Worm (Caenorhabditis elegans): Measurements from ENCODE around the gene Y41C4A.12.
A peak's percentile ranks its signal among the peaks of the same experiment; 100 is the strongest.

Gene Y41C4A.12

ce11 chrIII:11683790-11684189 is 42.7 kb downstream of the Y41C4A.12 start:
- TF ChIP-seq pbrm-1 (GFP tag; IDR thresholded peaks at IDR 0.05) (no peak), dpff-1 (tag; optimal IDR thresholded peaks at IDR 0.05) (no peak), nfyb-1 (GFP tag; IDR thresholded peaks at IDR 0.05) (0 out of 2 replicates have a peak, but pooled peaks have one; percentile 39), madf-6 (GFP tag; IDR thresholded peaks at IDR 0.05) (no peak), ztf-6 (GFP tag; IDR thresholded peaks at IDR 0.05) (no peak), hlh-26 (GFP tag; conservative IDR thresholded peaks at IDR 0.05) (no peak), cebp-2 (GFP tag; IDR thresholded peaks at IDR 0.05) (0 out of 2 replicates have a peak, but pooled peaks have one; percentile 38), F33H1.4 (GFP tag; IDR thresholded peaks at IDR 0.05) (no peak), bed-1 (GFP tag; IDR thresholded peaks at IDR 0.05) (no peak), Y53G8AR.9 (GFP tag; conservative IDR thresholded peaks at IDR 0.05) (no peak)

- TF ChIP-seq nfyb-1 (GFP tag; IDR thresholded peaks at IDR 0.05) (0 out of 2 replicates have a peak, but pooled peaks have one; percentile 30), lin-26 (GFP tag; IDR thresholded peaks at IDR 0.05) (no peak), mcd-1 (GFP tag; IDR thresholded peaks at IDR 0.05) (0 out of 2 replicates have a peak, but pooled peaks have one; percentile 6), B0336.3 (GFP tag; IDR thresholded peaks at IDR 0.05) (no peak), zfh-2 (GFP tag; conservative IDR thresholded peaks at IDR 0.05) (peak; percentile 83), dox-1 (GFP tag; IDR thresholded peaks at IDR 0.05) (no peak), Y53G8AR.9 (GFP tag; conservative IDR thresholded peaks at IDR 0.05) (no peak), egrh-3 (GFP tag; IDR thresholded peaks at IDR 0.05) (peak; percentile 66; the same call in 1 of the 2 replicates), hrde-1 (tag; optimal IDR thresholded peaks at IDR 0.05; ENCODE audit: borderline replicate concordance) (no peak), C17E4.6 (GFP tag; IDR thresholded peaks at IDR 0.05) (no peak)
Measured at ce11 chrIII:11683038-11683437, 43.5 kb downstream of the Y41C4A.12 start.

DNA sequence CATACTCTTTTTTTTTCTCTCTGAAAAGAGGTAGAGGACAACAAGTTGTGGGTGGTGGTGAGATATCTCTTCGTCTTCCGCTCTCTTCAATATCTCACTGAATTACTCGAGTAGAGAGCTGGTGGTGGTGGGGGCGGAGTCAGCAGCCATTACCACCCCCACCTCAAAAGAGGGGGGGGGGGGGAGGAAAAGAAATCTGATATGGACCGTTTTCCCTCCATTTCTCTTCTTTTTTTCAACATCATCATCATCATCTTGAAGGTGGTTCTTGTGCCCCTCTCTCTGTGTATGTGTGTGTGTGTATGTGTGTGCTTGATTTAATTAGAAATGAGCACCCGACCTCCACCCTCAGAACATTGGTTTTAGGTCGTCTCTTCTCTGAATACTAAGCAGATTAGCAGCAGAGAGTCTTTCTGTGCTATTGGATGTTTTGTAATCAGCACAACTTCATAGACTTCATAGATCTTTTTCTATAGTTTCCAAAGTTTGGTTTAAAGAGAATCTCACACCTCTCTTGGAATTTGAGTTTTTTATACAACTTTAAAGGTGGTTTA is 45.0 kb downstream of the Y41C4A.12 start:
- TF ChIP-seq K12H6.12 (tag; optimal IDR thresholded peaks at IDR 0.05) (peak; percentile 16), zfh-2 (GFP tag; conservative IDR thresholded peaks at IDR 0.05) (peak; percentile 74), mcd-1 (GFP tag; IDR thresholded peaks at IDR 0.05) (0 out of 2 replicates have a peak, but pooled peaks have one; percentile 12), nhr-120 (GFP tag; IDR thresholded peaks at IDR 0.05) (no peak)

DNA sequence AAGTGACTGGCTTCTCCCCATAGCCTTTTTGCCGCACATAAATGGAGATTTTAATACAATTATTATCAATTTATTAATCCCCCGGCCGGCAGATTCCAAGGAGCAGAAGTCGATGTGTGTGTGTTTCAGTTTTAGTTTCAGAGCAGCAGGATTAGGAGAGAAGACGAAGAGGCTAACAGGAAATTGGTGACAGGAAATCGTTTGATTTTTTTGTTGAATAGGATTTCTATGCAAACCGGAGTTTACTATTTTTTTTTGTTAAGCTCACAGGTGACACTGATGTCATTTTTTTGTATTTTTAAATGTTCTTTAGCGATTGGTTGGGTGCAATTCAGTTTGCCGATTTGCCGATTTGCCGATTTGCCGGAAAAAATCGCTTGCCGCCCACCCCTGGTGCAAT is 46.0 kb downstream of the Y41C4A.12 start:
- TF ChIP-seq nhr-179 (tag; optimal IDR thresholded peaks at IDR 0.05) (no peak), egl-18 (GFP tag; IDR thresholded peaks at IDR 0.05) (no peak), die-1 (tag; optimal IDR thresholded peaks at IDR 0.05) (no peak), Y79H2A.3 (GFP tag; conservative IDR thresholded peaks at IDR 0.05) (no peak), F55B11.4 (tag; optimal IDR thresholded peaks at IDR 0.05; ENCODE audit: borderline replicate concordance, insufficient read depth) (no peak), hmg-1.2 (GFP tag; IDR thresholded peaks at IDR 0.05) (no peak), B0035.1 (tag; optimal IDR thresholded peaks at IDR 0.05) (no peak), ztf-3 (GFP tag; optimal IDR thresholded peaks at IDR 0.05) (no peak), Y53G8AR.9 (GFP tag; conservative IDR thresholded peaks at IDR 0.05) (no peak), snpc-1.1 (tag; optimal IDR thresholded peaks at IDR 0.05; ENCODE audit: insufficient read depth) (no peak), dpl-1 (GFP tag; optimal IDR thresholded peaks at IDR 0.05) (no peak), gei-17 (GFP tag; optimal IDR thresholded peaks at IDR 0.05) (no peak)

Data from whole organism, young adult.